Worm (Caenorhabditis elegans) whole organism, mixed stage, embryonic: ENCODE results near the gene set-23.

Experiments
- M03D4.4 ChIP-seq: sonication (generic microtip); optimal IDR thresholded peaks from 2 replicates; lab custom pipeline; 2017; ENCODE audit warnings: mild to moderate bottlenecking, missing genetic modification characterization, missing compliant biosample characterization
- ces-1 ChIP-seq: fragments of 150-350 bp; optimal IDR thresholded peaks from 2 replicates; lab custom pipeline; 2014; ENCODE audit warnings: missing biosample characterization, missing genetic modification reagents, missing genetic modification characterization
- lin-32 ChIP-seq: fragments of 200-800 bp; sonication (Bioruptor generic); optimal IDR thresholded peaks from 2 replicates; lab custom pipeline; 2018; ENCODE audit warnings: mild to moderate bottlenecking, missing genetic modification characterization, missing compliant biosample characterization
- mep-1 ChIP-seq: fragments of 150-350 bp; optimal IDR thresholded peaks from 2 replicates; lab custom pipeline; 2017; ENCODE audit warnings: missing biosample characterization, missing genetic modification reagents, missing genetic modification characterization, inconsistent platforms
- mls-2 ChIP-seq: sonication (generic microtip); optimal IDR thresholded peaks from 2 replicates; lab custom pipeline; 2016; ENCODE audit warnings: mild to moderate bottlenecking, missing genetic modification characterization, moderate library complexity, missing compliant biosample characterization
- nhr-12 ChIP-seq: fragments of 150-350 bp; optimal IDR thresholded peaks from 2 replicates; lab custom pipeline; 2014; ENCODE audit warnings: missing biosample characterization, missing genetic modification characterization
- pha-4 ChIP-seq: fragments of 150-350 bp; optimal IDR thresholded peaks from 2 replicates; lab custom pipeline; 2018; ENCODE audit warnings: missing biosample characterization, missing genetic modification reagents, missing genetic modification characterization
- ztf-11 ChIP-seq: fragments of 150-350 bp; optimal IDR thresholded peaks from 2 replicates; lab custom pipeline; 2014; ENCODE audit warnings: missing biosample characterization, missing genetic modification characterization

DNA sequence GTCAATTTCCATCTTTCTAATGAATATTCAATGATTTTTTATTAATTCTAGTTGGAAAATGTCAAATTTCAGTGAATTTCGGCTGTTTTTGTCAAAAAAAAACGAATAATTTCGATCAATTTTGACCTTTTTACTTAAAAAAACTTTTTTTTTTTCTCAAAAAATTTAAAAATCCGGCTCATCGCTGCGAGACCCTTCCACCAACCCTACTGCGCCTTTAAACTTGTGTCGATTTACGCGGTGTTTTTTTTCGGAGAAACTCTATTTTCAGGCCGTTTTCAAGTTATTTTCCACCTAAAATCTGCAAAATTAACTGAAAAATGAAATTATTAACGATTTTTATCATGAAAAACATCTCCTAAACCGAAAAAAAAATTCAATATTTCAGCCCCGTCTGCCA, 673 bp upstream of the set-23 start:
- TF ChIP-seq ces-1 (no peak), M03D4.4 (tag; lab: Kevin White, UChicago) (no peak), mep-1 (no peak), pha-4 (tag; lab: Kevin White, UChicago) (no peak), nhr-12 (tag; lab: Kevin White, UChicago) (no peak), ztf-11 (tag; lab: Kevin White, UChicago) (no peak), lin-32 (GFP tag; lab: Kevin White, UChicago) (no peak), mls-2 (tag; lab: Kevin White, UChicago) (no peak)
